Fruit fly (Drosophila melanogaster) S2 (cell line): ENCODE measurements around the gene comm2.

Experiments
- CG8478 ChIP-seq: fragments of >200 bp; optimal IDR thresholded peaks from 2 replicates; lab custom pipeline; 2018
- CTCF ChIP-seq, 2 experiments: fragments of >200 bp; optimal IDR thresholded peaks; 2 replicates each; lab custom pipeline; 2018

DNA sequence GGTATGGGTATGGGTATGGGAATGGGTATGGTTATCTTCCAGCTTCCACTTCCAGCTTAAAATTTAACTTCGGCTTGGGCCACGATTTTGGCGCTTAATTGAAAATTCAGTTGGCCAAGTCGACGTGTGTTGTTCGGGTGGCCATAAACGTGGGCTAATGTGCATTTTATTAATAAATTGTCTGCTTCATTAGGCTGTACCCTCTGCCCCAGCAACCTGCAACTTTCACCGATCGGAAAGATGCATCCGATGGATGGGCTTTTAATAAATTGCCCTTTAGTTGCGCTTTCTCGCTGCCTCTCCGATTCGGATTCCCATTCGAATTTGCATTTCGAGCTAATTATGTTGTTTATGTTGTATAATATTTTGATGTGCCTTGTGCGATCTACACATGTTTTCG lies 4.5 kb downstream of the comm2 start:
- TF ChIP-seq CG8478 (lab: Kevin White, UChicago) (no peak), CTCF (optimal IDR thresholded peaks at IDR 0.05; lab: Kevin White, UChicago) (no peak)
